Fruit fly (Drosophila melanogaster) whole organism, embryonic: ENCODE measurements around the gene tex.
A peak's percentile ranks its signal among the peaks of the same experiment; 100 is the strongest.

Experiments
- Atf3 ChIP-seq: fragments of 200-800 bp; sonication (Bioruptor generic); optimal IDR thresholded peaks from 3 replicates; lab custom pipeline; 2016; ENCODE audit warnings: missing biosample characterization, missing genetic modification characterization
- Blimp-1 ChIP-seq: fragments of 200-800 bp; sonication (Bioruptor generic); optimal IDR thresholded peaks from 3 replicates; lab custom pipeline; 2018; ENCODE audit warnings: missing biosample characterization, missing genetic modification characterization, mild to moderate bottlenecking, moderate library complexity, missing genetic modification reagents
- CG10209 ChIP-seq: fragments of 200-800 bp; sonication (Bioruptor generic); optimal IDR thresholded peaks from 3 replicates; lab custom pipeline; 2017; ENCODE audit warnings: missing biosample characterization, mild to moderate bottlenecking, missing genetic modification characterization, missing genetic modification reagents
- CG10274 ChIP-seq: fragments of 200-800 bp; sonication (Bioruptor generic); optimal IDR thresholded peaks from 3 replicates; lab custom pipeline; 2017; ENCODE audit warnings: missing biosample characterization, mild to moderate bottlenecking, missing genetic modification characterization
- CG10654 ChIP-seq: fragments of 200-800 bp; sonication (Bioruptor generic); optimal IDR thresholded peaks from 2 replicates; lab custom pipeline; 2016; ENCODE audit warnings: missing biosample characterization, missing genetic modification characterization
- CG10979 ChIP-seq: fragments of 200-800 bp; sonication (Bioruptor generic); optimal IDR thresholded peaks from 2 replicates; lab custom pipeline; 2018; ENCODE audit warnings: missing biosample characterization, mild to moderate bottlenecking, missing genetic modification characterization, moderate library complexity
- CG12071 ChIP-seq: fragments of 200-800 bp; sonication (Bioruptor generic); optimal IDR thresholded peaks from 3 replicates; lab custom pipeline; 2018; ENCODE audit warnings: missing biosample characterization, mild to moderate bottlenecking, missing genetic modification characterization
- CG12155 ChIP-seq: fragments of 200-800 bp; sonication (Bioruptor generic); optimal IDR thresholded peaks from 3 replicates; lab custom pipeline; 2016; ENCODE audit warnings: missing biosample characterization, missing genetic modification characterization
- CG15479 ChIP-seq: fragments of 200-800 bp; sonication (Bioruptor generic); optimal IDR thresholded peaks from 3 replicates; lab custom pipeline; 2019; ENCODE audit warnings: missing biosample characterization, mild to moderate bottlenecking, missing genetic modification characterization, moderate library complexity
- CG1647 ChIP-seq: fragments of 200-800 bp; sonication (Bioruptor generic); optimal IDR thresholded peaks from 3 replicates; lab custom pipeline; 2016; ENCODE audit warnings: missing biosample characterization, missing genetic modification characterization
- CG17829 ChIP-seq: fragments of 200-800 bp; optimal IDR thresholded peaks from 2 replicates; lab custom pipeline; 2019; ENCODE audit warnings: missing biosample characterization, mild to moderate bottlenecking, missing genetic modification characterization, moderate library complexity
- CG17912 ChIP-seq: fragments of 200-800 bp; sonication (Bioruptor generic); optimal IDR thresholded peaks from 2 replicates; lab custom pipeline; 2018; ENCODE audit warnings: missing biosample characterization, mild to moderate bottlenecking, missing genetic modification characterization
- CG30403 ChIP-seq: fragments of 200-800 bp; sonication (Bioruptor generic); optimal IDR thresholded peaks from 3 replicates; lab custom pipeline; 2016; ENCODE audit warnings: missing biosample characterization, missing genetic modification characterization
- CG3065 ChIP-seq: fragments of 200-800 bp; sonication (Bioruptor generic); optimal IDR thresholded peaks from 2 replicates; lab custom pipeline; 2016; ENCODE audit warnings: missing biosample characterization, missing genetic modification characterization
- CG4424 ChIP-seq: fragments of 200-800 bp; sonication (Bioruptor generic); optimal IDR thresholded peaks from 3 replicates; lab custom pipeline; 2016; ENCODE audit warnings: missing biosample characterization, missing genetic modification characterization
- CG4707 ChIP-seq: fragments of 200-800 bp; sonication (Bioruptor generic); optimal IDR thresholded peaks from 2 replicates; lab custom pipeline; 2018; ENCODE audit warnings: missing biosample characterization, mild to moderate bottlenecking, missing genetic modification characterization, moderate library complexity
- CG6254 ChIP-seq: fragments of 200-800 bp; sonication (Bioruptor generic); optimal IDR thresholded peaks from 3 replicates; lab custom pipeline; 2017; ENCODE audit warnings: mild to moderate bottlenecking, missing biosample characterization, missing genetic modification reagents, missing genetic modification characterization
- CG6683 ChIP-seq: fragments of 200-800 bp; sonication (Bioruptor generic); optimal IDR thresholded peaks from 2 replicates; lab custom pipeline; 2017; ENCODE audit warnings: missing biosample characterization, mild to moderate bottlenecking, missing genetic modification characterization, missing genetic modification reagents
- CG6854 ChIP-seq: fragments of 200-800 bp; sonication (Bioruptor generic); optimal IDR thresholded peaks from 3 replicates; lab custom pipeline; 2017; ENCODE audit warnings: missing biosample characterization, mild to moderate bottlenecking, missing genetic modification characterization
- CG7963 ChIP-seq: fragments of 200-800 bp; sonication (Bioruptor generic); IDR thresholded peaks from 3 replicates; pipeline ENCODE4 v1.3.6; 2022; ENCODE audit warnings: missing biosample characterization, missing genetic modification characterization; ENCODE audit not compliant: partially characterized antibody
- CG9932 ChIP-seq: fragments of 200-800 bp; sonication (Bioruptor generic); IDR thresholded peaks from 2 replicates; pipeline ENCODE4 v1.3.6; 2022; ENCODE audit warnings: missing biosample characterization, missing genetic modification characterization
- Fer3 ChIP-seq: fragments of 200-800 bp; sonication (Bioruptor generic); optimal IDR thresholded peaks from 2 replicates; lab custom pipeline; 2018; ENCODE audit warnings: missing biosample characterization, mild to moderate bottlenecking, missing genetic modification characterization, moderate library complexity
- Hmr ChIP-seq: fragments of 200-800 bp; sonication (Bioruptor generic); optimal IDR thresholded peaks from 3 replicates; lab custom pipeline; 2017; ENCODE audit warnings: mild to moderate bottlenecking, missing biosample characterization, missing genetic modification reagents, missing genetic modification characterization
- Hr78 ChIP-seq, 2 experiments: fragments of 200-800 bp in 1 of 2; fragments of >200 bp in 1 of 2; sonication (Bioruptor generic) in 1 of 2; optimal IDR thresholded peaks; 2 replicates each; lab custom pipeline; 2017 to 2019; ENCODE audit warnings: missing biosample characterization in 2 of 2, missing genetic modification characterization in 2 of 2, mild to moderate bottlenecking in 1 of 2, moderate library complexity in 1 of 2
- MESR4 ChIP-seq: fragments of 200-800 bp; sonication (Bioruptor generic); optimal IDR thresholded peaks from 2 replicates; lab custom pipeline; 2018; ENCODE audit warnings: missing biosample characterization, mild to moderate bottlenecking, missing genetic modification characterization, moderate library complexity
- NfI ChIP-seq: fragments of 200-800 bp; sonication (Bioruptor generic); optimal IDR thresholded peaks from 3 replicates; lab custom pipeline; 2018; ENCODE audit warnings: missing biosample characterization, mild to moderate bottlenecking, missing genetic modification characterization, moderate library complexity
- Pdp1 ChIP-seq, 2 experiments: fragments of 200-800 bp; sonication (Bioruptor generic); optimal IDR thresholded peaks; 3 replicates each; lab custom pipeline; 2016; ENCODE audit warnings: missing biosample characterization in 2 of 2, missing genetic modification characterization in 2 of 2, mild to moderate bottlenecking in 1 of 2, moderate library complexity in 1 of 2
- Sox100B ChIP-seq: fragments of 200-800 bp; sonication (Bioruptor generic); optimal IDR thresholded peaks from 3 replicates; lab custom pipeline; 2018; ENCODE audit warnings: missing biosample characterization, mild to moderate bottlenecking, missing genetic modification characterization
- Taf1 ChIP-seq: fragments of 200-800 bp; sonication (Bioruptor generic); IDR thresholded peaks from 2 replicates; pipeline ENCODE4 v1.3.6; 2022; ENCODE audit warnings: missing biosample characterization, missing genetic modification characterization
- Usf ChIP-seq: fragments of 200-800 bp; sonication (Bioruptor generic); optimal IDR thresholded peaks from 2 replicates; lab custom pipeline; 2017; ENCODE audit warnings: missing genotype, missing biosample characterization, missing genetic modification characterization
- btn ChIP-seq: fragments of 200-800 bp; sonication (Bioruptor generic); optimal IDR thresholded peaks from 2 replicates; lab custom pipeline; 2016; ENCODE audit warnings: missing biosample characterization, missing genetic modification characterization
- cg ChIP-seq: fragments of 200-800 bp; sonication (Bioruptor generic); optimal IDR thresholded peaks from 3 replicates; lab custom pipeline; 2019; ENCODE audit warnings: missing biosample characterization, mild to moderate bottlenecking, missing genetic modification characterization, moderate library complexity
- chn ChIP-seq: fragments of 200-800 bp; sonication (Bioruptor generic); optimal IDR thresholded peaks from 2 replicates; lab custom pipeline; 2016; ENCODE audit warnings: missing biosample characterization, missing genetic modification characterization
- ci ChIP-seq: fragments of 200-800 bp; sonication (Bioruptor generic); IDR thresholded peaks from 3 replicates; pipeline ENCODE4 v1.3.6; 2022; ENCODE audit warnings: missing biosample characterization, missing genetic modification characterization
- cwo ChIP-seq: fragments of 200-800 bp; sonication (Bioruptor generic); optimal IDR thresholded peaks from 3 replicates; lab custom pipeline; 2017; ENCODE audit warnings: missing biosample characterization, missing genetic modification characterization, mild to moderate bottlenecking, moderate library complexity, missing genetic modification reagents
- dpn ChIP-seq, 2 experiments: fragments of 200-800 bp; sonication (Bioruptor generic); optimal IDR thresholded peaks; 3 replicates each; lab custom pipeline; 2016; ENCODE audit warnings: missing biosample characterization in 2 of 2, missing genetic modification characterization in 2 of 2
- en ChIP-seq: fragments of 200-800 bp; sonication (Bioruptor generic); optimal IDR thresholded peaks from 2 replicates; lab custom pipeline; 2016; ENCODE audit warnings: missing biosample characterization, missing genetic modification characterization
- fd3F ChIP-seq: fragments of 200-800 bp; sonication (Bioruptor generic); optimal IDR thresholded peaks from 2 replicates; lab custom pipeline; 2018; ENCODE audit warnings: missing biosample characterization, mild to moderate bottlenecking, missing genetic modification characterization, moderate library complexity
- inv ChIP-seq: fragments of 200-800 bp; sonication (Bioruptor generic); IDR thresholded peaks from 2 replicates; pipeline ENCODE4 v1.3.6; 2022; ENCODE audit warnings: missing biosample characterization, missing genetic modification characterization; ENCODE audit not compliant: partially characterized antibody
- kah ChIP-seq: fragments of 200-800 bp; sonication (Bioruptor generic); optimal IDR thresholded peaks from 2 replicates; lab custom pipeline; 2018; ENCODE audit warnings: missing biosample characterization, mild to moderate bottlenecking, missing genetic modification characterization
- klu ChIP-seq: fragments of 200-800 bp; sonication (Bioruptor generic); IDR thresholded peaks from 2 replicates; pipeline ENCODE4 v1.3.6; 2022; ENCODE audit warnings: missing biosample characterization, missing genetic modification characterization
- knrl ChIP-seq: fragments of 200-800 bp; sonication (Bioruptor generic); IDR thresholded peaks from 3 replicates; pipeline ENCODE4 v1.3.6; 2022; ENCODE audit warnings: missing biosample characterization, missing genetic modification characterization; ENCODE audit not compliant: partially characterized antibody
- p53 ChIP-seq: fragments of 200-800 bp; sonication (Bioruptor generic); optimal IDR thresholded peaks from 2 replicates; lab custom pipeline; 2016; ENCODE audit warnings: missing biosample characterization, missing genetic modification characterization
- pita ChIP-seq: fragments of 200-800 bp; sonication (Bioruptor generic); optimal IDR thresholded peaks from 2 replicates; lab custom pipeline; 2017; ENCODE audit warnings: missing biosample characterization, mild to moderate bottlenecking, missing genetic modification characterization
- pum ChIP-seq: fragments of 200-800 bp; sonication (Bioruptor generic); optimal IDR thresholded peaks from 2 replicates; lab custom pipeline; 2016; ENCODE audit warnings: missing biosample characterization, missing genetic modification characterization
- sisA ChIP-seq: fragments of 200-800 bp; sonication (Bioruptor generic); IDR thresholded peaks from 2 replicates; pipeline ENCODE4 v1.3.6; 2022; ENCODE audit warnings: missing biosample characterization, missing genetic modification characterization
- ssp ChIP-seq: fragments of 200-800 bp; sonication (Bioruptor generic); IDR thresholded peaks from 2 replicates; pipeline ENCODE4 v1.3.6; 2022; ENCODE audit warnings: missing biosample characterization, missing genetic modification characterization
- stc ChIP-seq: fragments of 200-800 bp; sonication (Bioruptor generic); IDR thresholded peaks from 2 replicates; pipeline ENCODE4 v1.3.6; 2022; ENCODE audit warnings: missing biosample characterization, missing genetic modification characterization
- stwl ChIP-seq: fragments of 200-800 bp; sonication (Bioruptor generic); optimal IDR thresholded peaks from 3 replicates; lab custom pipeline; 2018; ENCODE audit warnings: missing biosample characterization, mild to moderate bottlenecking, missing genetic modification characterization, moderate library complexity

The tex gene

DNA sequence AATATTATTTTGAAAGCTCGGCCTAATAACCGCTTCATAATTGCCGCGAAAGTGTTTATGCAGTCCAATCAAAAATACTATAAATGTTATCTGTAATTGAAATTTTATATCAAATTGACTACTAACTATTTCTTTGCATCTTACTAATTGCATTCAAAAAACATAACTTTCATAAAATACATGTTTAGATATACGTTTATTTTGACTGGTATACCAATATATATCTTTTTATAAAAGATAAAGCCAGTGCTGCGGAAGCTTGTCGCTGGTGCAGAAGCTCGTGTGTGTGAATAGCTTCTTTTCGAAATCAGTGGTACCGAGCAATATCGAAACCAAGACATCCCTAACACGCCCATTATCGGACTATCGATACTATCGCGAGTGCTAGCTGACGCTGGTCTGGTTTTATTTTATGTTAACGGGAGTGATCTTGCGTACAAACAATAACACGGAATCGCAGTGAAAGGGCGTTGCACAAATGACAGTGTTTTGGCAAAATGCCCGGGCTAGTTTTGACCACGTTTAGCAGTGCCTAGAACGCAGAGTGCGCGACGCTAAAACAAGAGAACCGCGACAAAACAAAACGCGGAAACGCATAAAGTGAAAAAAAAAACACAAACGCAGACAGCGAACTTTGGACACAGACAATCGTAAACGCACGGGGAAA lies 41.1 kb upstream of the tex start, which contains the start of gene Atg13 (continued):
- no peak for TF ChIP-seq CG10979
- TF ChIP-seq pum = no peak
- TF ChIP-seq klu (GFP tag; lab: Robert Waterston, UW) = no peak
- peak; percentile 8 for TF ChIP-seq kah (GFP tag; lab: Kevin White, UChicago)
- peak; percentile 20 for TF ChIP-seq CG12155 (GFP tag; lab: Kevin White, UChicago)
- no peak for TF ChIP-seq en
- peak; percentile 2 for TF ChIP-seq Blimp-1 (GFP tag; lab: Kevin White, UChicago)
- TF ChIP-seq ci = peak; percentile 39; the same call in 1 of the 3 replicates
- TF ChIP-seq ssp (GFP tag; lab: Robert Waterston, UW) = peak; percentile 94
- TF ChIP-seq CG12071 (GFP tag; lab: Kevin White, UChicago) = no peak
- peak; percentile 80 for TF ChIP-seq MESR4 (GFP tag; lab: Kevin White, UChicago)
- TF ChIP-seq knrl (GFP tag; lab: Robert Waterston, UW) = peak; percentile 73
- TF ChIP-seq CG17912 (GFP tag; lab: Kevin White, UChicago) = no peak
- no peak for TF ChIP-seq CG6254
- no peak for TF ChIP-seq CG6854 (GFP tag; lab: Kevin White, UChicago)
- peak; percentile 23 for TF ChIP-seq CG4424 (GFP tag; lab: Kevin White, UChicago)
- no peak for TF ChIP-seq stc
- no peak for TF ChIP-seq cwo (GFP tag; lab: Kevin White, UChicago)
- TF ChIP-seq stwl (tag; lab: Kevin White, UChicago) = peak; percentile 25
- TF ChIP-seq CG17829 = peak; percentile 24
- TF ChIP-seq Hr78 (GFP tag; optimal IDR thresholded peaks at IDR 0.05; lab: Kevin White, UChicago) = no peak
- TF ChIP-seq CG1647 (GFP tag; lab: Kevin White, UChicago) = no peak
- TF ChIP-seq CG10209 (GFP tag; lab: Kevin White, UChicago) = peak; percentile 8
- TF ChIP-seq CG9932 (GFP tag; lab: Robert Waterston, UW) = peak; percentile 18; the same call in 1 of the 2 replicates
- TF ChIP-seq Sox100B (GFP tag; lab: Kevin White, UChicago) = no peak
- peak; percentile 0 for TF ChIP-seq CG3065
- no peak for TF ChIP-seq cg (GFP tag; lab: Kevin White, UChicago)
- TF ChIP-seq sisA (GFP tag; lab: Robert Waterston, UW) = no peak
- peak in 1 of 2 experiments; percentile 9 for TF ChIP-seq Pdp1 (GFP tag; optimal IDR thresholded peaks at IDR 0.05; lab: Kevin White, UChicago)
- no peak for TF ChIP-seq btn (GFP tag; lab: Kevin White, UChicago)
- TF ChIP-seq NfI (GFP tag; lab: Kevin White, UChicago) = peak; percentile 7
- TF ChIP-seq Hmr (GFP tag; lab: Kevin White, UChicago) = no peak
- peak; percentile 43 for TF ChIP-seq Usf (GFP tag; lab: Kevin White, UChicago)
- TF ChIP-seq dpn (GFP tag; optimal IDR thresholded peaks at IDR 0.05; lab: Kevin White, UChicago) = peak in 1 of 2 experiments; percentile 16
- TF ChIP-seq chn = no peak
- TF ChIP-seq CG10654 = no peak
- peak; percentile 72 for TF ChIP-seq CG7963 (GFP tag; lab: Robert Waterston, UW)
- TF ChIP-seq inv (GFP tag; lab: Robert Waterston, UW) = peak; percentile 70
- peak; percentile 65 for TF ChIP-seq CG30403 (GFP tag; lab: Kevin White, UChicago)
- TF ChIP-seq fd3F (GFP tag; lab: Kevin White, UChicago) = no peak
- TF ChIP-seq Fer3 (tag; lab: Kevin White, UChicago) = no peak
- no peak for TF ChIP-seq CG6683 (GFP tag; lab: Kevin White, UChicago)
- TF ChIP-seq Atf3 = peak; percentile 35
- no peak for TF ChIP-seq CG4707 (GFP tag; lab: Kevin White, UChicago)
- TF ChIP-seq CG10274 (GFP tag; lab: Kevin White, UChicago) = no peak
- TF ChIP-seq Taf1 (GFP tag; lab: Robert Waterston, UW) = no peak
- TF ChIP-seq p53 (GFP tag; lab: Kevin White, UChicago) = no peak
- no peak for TF ChIP-seq pita (GFP tag; lab: Kevin White, UChicago)
- no peak for TF ChIP-seq CG15479 (GFP tag; lab: Kevin White, UChicago)
